Worm (Caenorhabditis elegans) whole organism, L1 larva: Measurements from ENCODE around the gene ard-1.

Source experiments
- ama-1 ChIP-seq: fragments of 150-350 bp; optimal IDR thresholded peaks from 2 replicates; lab custom pipeline; 2014
- efl-3 ChIP-seq: fragments of 200-800 bp; sonication (Bioruptor generic); optimal IDR thresholded peaks from 2 replicates; lab custom pipeline; 2018; ENCODE audit warnings: mild to moderate bottlenecking, missing genetic modification characterization, missing compliant biosample characterization
- elt-3 ChIP-seq, 6 experiments: fragments of 150-350 bp in 1 of 6; sonication (generic microtip); optimal IDR thresholded peaks; 2 replicates each; lab custom pipeline; 2017 to 2018; ENCODE audit warnings: missing biosample characterization in 6 of 6, missing genetic modification characterization in 6 of 6, inconsistent platforms in 1 of 6
- fkh-4 ChIP-seq: sonication (generic microtip); optimal IDR thresholded peaks from 2 replicates; lab custom pipeline; 2016; ENCODE audit warnings: missing compliant biosample characterization, missing genetic modification characterization, borderline replicate concordance
- hpl-2 ChIP-seq: fragments of 150-350 bp; optimal IDR thresholded peaks from 2 replicates; lab custom pipeline; 2014; ENCODE audit warnings: missing biosample characterization, missing genetic modification reagents, missing genetic modification characterization
- jun-1 ChIP-seq: fragments of 150-350 bp; optimal IDR thresholded peaks from 2 replicates; lab custom pipeline; 2014; ENCODE audit warnings: missing biosample characterization, missing genetic modification reagents, missing genetic modification characterization
- nhr-237 ChIP-seq: fragments of 150-350 bp; optimal IDR thresholded peaks from 2 replicates; lab custom pipeline; 2014; ENCODE audit warnings: missing biosample characterization, missing genetic modification characterization
- pqm-1 ChIP-seq: sonication (generic microtip); optimal IDR thresholded peaks from 3 replicates; lab custom pipeline; 2017; ENCODE audit warnings: missing biosample characterization, missing genetic modification characterization
- unc-62 ChIP-seq: fragments of 150-350 bp; optimal IDR thresholded peaks from 2 replicates; lab custom pipeline; 2014; ENCODE audit warnings: missing biosample characterization, missing genetic modification reagents, missing genetic modification characterization
- vab-15 ChIP-seq: sonication (generic microtip); optimal IDR thresholded peaks from 2 replicates; lab custom pipeline; 2017; ENCODE audit warnings: missing genotype, mild to moderate bottlenecking, missing genetic modification characterization, missing compliant biosample characterization
- ztf-11 ChIP-seq, 2 experiments: sonication (generic microtip); optimal IDR thresholded peaks; 2 replicates each; lab custom pipeline; 2016 to 2017; ENCODE audit warnings: missing genetic modification characterization in 2 of 2, missing biosample characterization in 1 of 2, missing compliant biosample characterization in 1 of 2

DNA sequence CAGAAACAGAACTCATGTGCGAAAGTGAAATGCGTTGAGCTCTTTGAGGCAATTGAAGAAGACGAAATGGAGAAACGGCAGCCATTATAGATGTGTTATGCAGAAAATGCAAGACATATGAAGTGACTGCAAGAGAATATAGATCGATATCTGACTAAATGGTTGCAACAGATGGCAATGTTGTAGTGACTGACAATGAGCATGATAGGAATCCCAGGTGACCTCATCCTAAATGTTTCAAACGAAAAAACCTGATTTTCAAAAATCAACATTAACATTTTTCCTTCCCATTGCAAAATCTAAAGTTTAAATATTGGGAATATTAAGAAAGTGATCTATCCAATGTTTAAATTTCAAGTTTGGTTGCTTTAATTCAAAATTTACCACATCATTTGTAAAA, 29.6 kb downstream of the ard-1 start, which contains the start of gene C08F8.15:
- TF ChIP-seq ztf-11 (tag; optimal IDR thresholded peaks at IDR 0.05; lab: Kevin White, UChicago) (no peak), unc-62 (GFP tag; lab: Kevin White, UChicago) (no peak), jun-1 (tag; lab: Kevin White, UChicago) (no peak), elt-3 (tag; optimal IDR thresholded peaks at IDR 0.05; lab: Kevin White, UChicago) (no peak), ama-1 (lab: Kevin White, UChicago) (no peak), vab-15 (tag; lab: Kevin White, UChicago) (no peak), nhr-237 (tag; lab: Kevin White, UChicago) (no peak), fkh-4 (tag; lab: Kevin White, UChicago) (no peak), hpl-2 (GFP tag; lab: Kevin White, UChicago) (no peak), pqm-1 (tag; lab: Kevin White, UChicago) (no peak), efl-3 (no peak)
